Worm (Caenorhabditis elegans) whole organism, mixed stage, embryonic: ENCODE results near the gene aldo-2.

Experiments used
- bed-3 ChIP-seq: fragments of 200-800 bp; sonication (Bioruptor generic); optimal IDR thresholded peaks from 3 replicates; lab custom pipeline; 2018; ENCODE audit warnings: mild to moderate bottlenecking, missing genetic modification characterization, moderate library complexity, missing compliant biosample characterization
- ces-1 ChIP-seq: fragments of 150-350 bp; optimal IDR thresholded peaks from 2 replicates; lab custom pipeline; 2014; ENCODE audit warnings: missing biosample characterization, missing genetic modification reagents, missing genetic modification characterization
- drap-1 ChIP-seq: fragments of 200-800 bp; sonication (Bioruptor generic); optimal IDR thresholded peaks from 3 replicates; lab custom pipeline; 2018; ENCODE audit warnings: mild to moderate bottlenecking, missing genetic modification characterization, missing compliant biosample characterization
- lsy-2 ChIP-seq: fragments of 150-350 bp; optimal IDR thresholded peaks from 2 replicates; lab custom pipeline; 2014; ENCODE audit warnings: missing biosample characterization, missing genetic modification characterization
- mep-1 ChIP-seq: fragments of 150-350 bp; optimal IDR thresholded peaks from 2 replicates; lab custom pipeline; 2017; ENCODE audit warnings: missing biosample characterization, missing genetic modification reagents, missing genetic modification characterization, inconsistent platforms
- nhr-76 ChIP-seq: sonication (generic microtip); optimal IDR thresholded peaks from 2 replicates; lab custom pipeline; 2017; ENCODE audit warnings: missing biosample characterization, missing genetic modification characterization
- snpc-4 ChIP-seq: fragments of 150-350 bp; optimal IDR thresholded peaks from 2 replicates; lab custom pipeline; 2014; ENCODE audit warnings: missing biosample characterization, missing genetic modification characterization
- unc-120 ChIP-seq: sonication (generic microtip); optimal IDR thresholded peaks from 2 replicates; lab custom pipeline; 2017; ENCODE audit warnings: missing genetic modification characterization, missing compliant biosample characterization; ENCODE audit not compliant: poor library complexity, severe bottlenecking
- unc-39 ChIP-seq: fragments of 150-350 bp; optimal IDR thresholded peaks from 2 replicates; lab custom pipeline; 2014; ENCODE audit warnings: missing biosample characterization, missing genetic modification characterization
- ztf-11 ChIP-seq: fragments of 150-350 bp; optimal IDR thresholded peaks from 2 replicates; lab custom pipeline; 2014; ENCODE audit warnings: missing biosample characterization, missing genetic modification characterization

- no peak for TF ChIP-seq mep-1 (tag; lab: Kevin White, UChicago)
- TF ChIP-seq snpc-4 (tag; lab: Kevin White, UChicago): no peak
- no peak for TF ChIP-seq ztf-11 (tag; lab: Kevin White, UChicago)
- TF ChIP-seq drap-1 (GFP tag; lab: Kevin White, UChicago): no peak
- TF ChIP-seq lsy-2 (tag; lab: Kevin White, UChicago): no peak
- no peak for TF ChIP-seq nhr-76
- no peak for TF ChIP-seq unc-39 (tag; lab: Kevin White, UChicago)
- TF ChIP-seq bed-3 (GFP tag; lab: Kevin White, UChicago): no peak
- no peak for TF ChIP-seq unc-120
- no peak for TF ChIP-seq ces-1 (GFP tag; lab: Kevin White, UChicago)
Measured at ce11 chrIII:5886893-5887292, 10.5 kb upstream of the aldo-2 start, which contains the start of gene C28H8.7.
